Worm (Caenorhabditis elegans): ENCODE results near the gene atf-2.
A peak's percentile ranks its signal among the peaks of the same experiment; 100 is the strongest.

Gene atf-2

ce11 chrII:8745449-8746297 is 6.1 kb upstream of the atf-2 start (continued):
- no peak for TF ChIP-seq daf-12 (tag; optimal IDR thresholded peaks at IDR 0.05)
- TF ChIP-seq unc-130 (GFP tag; optimal IDR thresholded peaks at IDR 0.05), result no peak
- no peak for TF ChIP-seq mes-2 (tag; optimal IDR thresholded peaks at IDR 0.05; ENCODE audit: poor library complexity, severe bottlenecking)
- no peak for TF ChIP-seq R02D3.7 (tag; optimal IDR thresholded peaks at IDR 0.05)
- TF ChIP-seq ceh-62 (tag; optimal IDR thresholded peaks at IDR 0.05), result no peak
- TF ChIP-seq unc-39 (tag; optimal IDR thresholded peaks at IDR 0.05), result no peak
- peak; percentile 41 for TF ChIP-seq mxl-2 (GFP tag; conservative IDR thresholded peaks at IDR 0.05)
- no peak for TF ChIP-seq hif-1 (tag; optimal IDR thresholded peaks at IDR 0.05)
- TF ChIP-seq gei-8 (GFP tag; optimal IDR thresholded peaks at IDR 0.05), result no peak
- TF ChIP-seq fos-1 (tag; optimal IDR thresholded peaks at IDR 0.05), result no peak
- no peak for TF ChIP-seq tra-1 (GFP tag; IDR thresholded peaks at IDR 0.05)
- TF ChIP-seq ztf-7 (tag; optimal IDR thresholded peaks at IDR 0.05), result no peak
- no peak for TF ChIP-seq dpl-1 (GFP tag; optimal IDR thresholded peaks at IDR 0.05)
- TF ChIP-seq daf-16 (GFP tag; optimal IDR thresholded peaks at IDR 0.05), result no peak
- TF ChIP-seq daf-16 (tag; optimal IDR thresholded peaks at IDR 0.05), result peak; percentile 20
- no peak for TF ChIP-seq pha-4 (GFP tag; IDR thresholded peaks at IDR 0.05)
- no peak for TF ChIP-seq pha-4 (tag; optimal IDR thresholded peaks at IDR 0.05)
- no peak for TF ChIP-seq rbr-2 (tag; optimal IDR thresholded peaks at IDR 0.05)
- no peak for TF ChIP-seq daf-19 (GFP tag; conservative IDR thresholded peaks at IDR 0.05)
- no peak for TF ChIP-seq mdt-29 (GFP tag; IDR thresholded peaks at IDR 0.05)
- TF ChIP-seq mep-1 (tag; optimal IDR thresholded peaks at IDR 0.05), result no peak
- TF ChIP-seq F10B5.3 (tag; optimal IDR thresholded peaks at IDR 0.05), result no peak
- TF ChIP-seq nhr-25 (tag; optimal IDR thresholded peaks at IDR 0.05; ENCODE audit: borderline replicate concordance, insufficient read depth), result peak; percentile 4
- 0 out of 2 replicates have a peak, but pooled peaks have one; percentile 23 for TF ChIP-seq Y48G9A.11 (GFP tag; IDR thresholded peaks at IDR 0.05)
- no peak for TF ChIP-seq nhr-41 (GFP tag; IDR thresholded peaks at IDR 0.05)
- TF ChIP-seq aly-2 (tag; optimal IDR thresholded peaks at IDR 0.05), result no peak
- TF ChIP-seq lin-13 (GFP tag; optimal IDR thresholded peaks at IDR 0.05), result no peak
- TF ChIP-seq nhr-48 (tag; optimal IDR thresholded peaks at IDR 0.05), result no peak
- TF ChIP-seq egl-27 (tag; optimal IDR thresholded peaks at IDR 0.05), result no peak
- peak; percentile 74 for TF ChIP-seq ama-1 (optimal IDR thresholded peaks at IDR 0.05)
- no peak for TF ChIP-seq jun-1 (tag; optimal IDR thresholded peaks at IDR 0.05)
- TF ChIP-seq hlh-30 (tag; optimal IDR thresholded peaks at IDR 0.05; ENCODE audit: insufficient read depth), result peak; percentile 8
- TF ChIP-seq nhr-11 (tag; optimal IDR thresholded peaks at IDR 0.05), result no peak
- TF ChIP-seq ceh-82 (tag; optimal IDR thresholded peaks at IDR 0.05), result no peak
- TF ChIP-seq ZK337.2 (GFP tag; IDR thresholded peaks at IDR 0.05), result no peak
- TF ChIP-seq sdz-12 (GFP tag; optimal IDR thresholded peaks at IDR 0.05), result no peak
- TF ChIP-seq lsy-2 (tag; optimal IDR thresholded peaks at IDR 0.05), result peak in 1 of 2 experiments; percentile 47
- no peak for TF ChIP-seq lin-15B (tag; optimal IDR thresholded peaks at IDR 0.05)
- TF ChIP-seq madf-9 (GFP tag; conservative IDR thresholded peaks at IDR 0.05), result no peak
- TF ChIP-seq ctbp-1 (GFP tag; IDR thresholded peaks at IDR 0.05), result no peak
- no peak for TF ChIP-seq ztf-11 (tag; optimal IDR thresholded peaks at IDR 0.05)
- no peak for TF ChIP-seq ZK546.5 (tag; optimal IDR thresholded peaks at IDR 0.05)
- TF ChIP-seq nhr-77 (tag; optimal IDR thresholded peaks at IDR 0.05), result peak; percentile 34
- no peak for TF ChIP-seq zip-2 (tag; optimal IDR thresholded peaks at IDR 0.05)
- TF ChIP-seq mxl-3 (GFP tag; optimal IDR thresholded peaks at IDR 0.05), result no peak
- TF ChIP-seq saeg-2 (GFP tag; IDR thresholded peaks at IDR 0.05), result no peak
- TF ChIP-seq ceh-32 (tag; optimal IDR thresholded peaks at IDR 0.05; ENCODE audit: poor library complexity), result no peak
- TF ChIP-seq lin-39 (tag; optimal IDR thresholded peaks at IDR 0.05), result no peak
